Fruit fly (Drosophila melanogaster) S2 (cell line): ENCODE results near the gene FucTB.

Experiments used
- CG8478 ChIP-seq: fragments of >200 bp; optimal IDR thresholded peaks from 2 replicates; lab custom pipeline; 2018
- CTCF ChIP-seq, 2 experiments: fragments of >200 bp; optimal IDR thresholded peaks; 2 replicates each; lab custom pipeline; 2018

DNA sequence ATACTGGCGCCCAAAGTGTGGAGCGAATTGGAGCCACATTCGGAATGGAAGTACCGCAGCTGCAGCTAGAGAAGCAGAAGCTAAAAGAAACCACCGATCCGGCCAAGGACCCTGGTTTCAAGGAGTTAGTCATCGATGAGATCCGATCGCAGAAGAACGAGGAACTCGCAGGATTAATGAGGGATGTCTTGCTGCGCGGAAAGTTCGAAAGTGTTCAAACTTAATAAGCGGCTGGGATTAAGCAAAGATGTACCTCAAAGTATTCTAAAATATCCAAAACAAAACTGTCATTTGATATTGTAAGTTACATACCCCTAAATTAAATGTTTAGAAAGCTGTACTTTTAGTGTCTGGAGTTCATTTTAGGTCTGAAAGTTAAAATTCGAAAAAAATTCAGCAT is 5.7 kb upstream of the FucTB start, which contains the start of gene RpS28-like:
- TF ChIP-seq CTCF (optimal IDR thresholded peaks at IDR 0.05; lab: Kevin White, UChicago) (no peak), CG8478 (lab: Kevin White, UChicago) (no peak)
